Fruit fly (Drosophila melanogaster) Kc167 (cell line): Measurements from ENCODE around the gene glob1.

ENCODE experiments used
- Myc ChIP-seq: fragments of >200 bp; optimal IDR thresholded peaks from 2 replicates; lab custom pipeline; 2017; ENCODE audit warnings: missing external identifiers
- h ChIP-seq: fragments of >200 bp; optimal IDR thresholded peaks from 3 replicates; lab custom pipeline; 2018; ENCODE audit warnings: missing external identifiers

DNA sequence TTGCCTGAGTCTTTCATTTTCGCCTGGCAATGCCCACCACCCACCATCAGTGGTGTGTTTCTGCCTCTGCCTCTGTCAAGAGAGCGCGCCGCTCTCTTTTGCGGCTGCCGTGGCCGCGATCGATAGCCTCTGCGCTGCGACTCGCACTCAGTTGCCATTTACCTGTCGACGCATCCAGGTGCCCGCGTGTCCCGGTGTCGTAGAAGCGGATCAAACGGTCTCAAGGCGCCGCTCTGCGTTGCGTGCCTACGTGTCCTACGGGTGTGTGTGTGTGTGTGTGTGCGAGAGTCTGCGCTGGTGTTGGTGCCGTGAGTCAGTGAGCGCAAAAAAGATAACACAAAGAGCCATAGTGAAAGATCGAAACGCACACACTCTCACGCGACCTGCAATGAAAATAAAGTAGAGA is 16.3 kb upstream of the glob1 start, which contains the start of gene Fbxl7:
- TF ChIP-seq h (lab: Kevin White, UChicago) (no peak), Myc (lab: Kevin White, UChicago) (no peak)
